Fruit fly (Drosophila melanogaster) whole organism, embryonic: ENCODE results near the gene Arpc3A.

Source experiments
- Bdp1 ChIP-seq: fragments of 200-800 bp; sonication (Bioruptor generic); optimal IDR thresholded peaks from 3 replicates; lab custom pipeline; 2016; ENCODE audit warnings: missing biosample characterization, missing genetic modification characterization
- CG1024 ChIP-seq: fragments of 200-800 bp; sonication (Bioruptor generic); IDR thresholded peaks from 2 replicates; pipeline ENCODE4 v1.3.6; 2022; ENCODE audit warnings: missing biosample characterization, missing genetic modification characterization
- CG10267 ChIP-seq: fragments of 200-800 bp; sonication (Bioruptor generic); optimal IDR thresholded peaks from 2 replicates; lab custom pipeline; 2018; ENCODE audit warnings: missing biosample characterization, mild to moderate bottlenecking, missing genetic modification characterization, moderate library complexity
- CG10654 ChIP-seq: fragments of 200-800 bp; sonication (Bioruptor generic); optimal IDR thresholded peaks from 2 replicates; lab custom pipeline; 2016; ENCODE audit warnings: missing biosample characterization, missing genetic modification characterization
- CG12071 ChIP-seq: fragments of 200-800 bp; sonication (Bioruptor generic); optimal IDR thresholded peaks from 3 replicates; lab custom pipeline; 2018; ENCODE audit warnings: missing biosample characterization, mild to moderate bottlenecking, missing genetic modification characterization
- CG12155 ChIP-seq: fragments of 200-800 bp; sonication (Bioruptor generic); optimal IDR thresholded peaks from 3 replicates; lab custom pipeline; 2016; ENCODE audit warnings: missing biosample characterization, missing genetic modification characterization
- CG13287 ChIP-seq: fragments of 200-800 bp; sonication (Bioruptor generic); IDR thresholded peaks from 2 replicates; pipeline ENCODE4 v1.3.6; 2022; ENCODE audit warnings: missing biosample characterization, missing genetic modification characterization; ENCODE audit not compliant: partially characterized antibody
- CG13424 ChIP-seq: fragments of 200-800 bp; sonication (Bioruptor generic); optimal IDR thresholded peaks from 2 replicates; lab custom pipeline; 2019; ENCODE audit warnings: missing biosample characterization, mild to moderate bottlenecking, missing genetic modification characterization, moderate library complexity
- CG16813 ChIP-seq: fragments of 200-800 bp; sonication (Bioruptor generic); IDR thresholded peaks from 3 replicates; pipeline ENCODE4 v1.3.6; 2022; ENCODE audit warnings: missing biosample characterization, missing genetic modification characterization; ENCODE audit not compliant: partially characterized antibody
- CG18599 ChIP-seq: fragments of 200-800 bp; sonication (Bioruptor generic); optimal IDR thresholded peaks from 3 replicates; lab custom pipeline; 2017; ENCODE audit warnings: missing biosample characterization, missing genetic modification characterization, mild to moderate bottlenecking, moderate library complexity, missing genetic modification reagents
- CG2129 ChIP-seq: fragments of 200-800 bp; sonication (Bioruptor generic); IDR thresholded peaks from 2 replicates; pipeline ENCODE4 v1.3.6; 2022; ENCODE audit warnings: missing biosample characterization, missing genetic modification characterization; ENCODE audit not compliant: partially characterized antibody
- CG2199 ChIP-seq: fragments of 200-800 bp; sonication (Bioruptor generic); IDR thresholded peaks from 3 replicates; pipeline ENCODE4 v1.3.6; 2022; ENCODE audit warnings: missing biosample characterization, missing genetic modification characterization
- CG2889 ChIP-seq: fragments of 200-800 bp; sonication (Bioruptor generic); IDR thresholded peaks from 3 replicates; pipeline ENCODE4 v1.3.6; 2022; ENCODE audit warnings: missing biosample characterization, missing genetic modification characterization
- CG31224 ChIP-seq: fragments of 200-800 bp; sonication (Bioruptor generic); IDR thresholded peaks from 2 replicates; pipeline ENCODE4 v1.3.6; 2022; ENCODE audit warnings: missing biosample characterization, missing genetic modification characterization
- CG32532 ChIP-seq: fragments of 200-800 bp; sonication (Bioruptor generic); IDR thresholded peaks from 2 replicates; pipeline ENCODE4 v1.3.6; 2022; ENCODE audit warnings: missing biosample characterization, missing genetic modification characterization
- CG3407 ChIP-seq: fragments of 200-800 bp; sonication (Bioruptor generic); optimal IDR thresholded peaks from 2 replicates; lab custom pipeline; 2018; ENCODE audit warnings: missing biosample characterization, mild to moderate bottlenecking, missing genetic modification characterization
- CG4424 ChIP-seq: fragments of 200-800 bp; sonication (Bioruptor generic); optimal IDR thresholded peaks from 3 replicates; lab custom pipeline; 2016; ENCODE audit warnings: missing biosample characterization, missing genetic modification characterization
- CG6654 ChIP-seq: fragments of 200-800 bp; sonication (Bioruptor generic); optimal IDR thresholded peaks from 2 replicates; lab custom pipeline; 2017; ENCODE audit warnings: missing biosample characterization, mild to moderate bottlenecking, missing genetic modification characterization
- CG9437 ChIP-seq: fragments of 200-800 bp; sonication (Bioruptor generic); optimal IDR thresholded peaks from 2 replicates; lab custom pipeline; 2018; ENCODE audit warnings: missing biosample characterization, mild to moderate bottlenecking, missing genetic modification characterization
- Dek ChIP-seq: fragments of 200-800 bp; sonication (Bioruptor generic); optimal IDR thresholded peaks from 3 replicates; lab custom pipeline; 2019; ENCODE audit warnings: missing biosample characterization, mild to moderate bottlenecking, missing genetic modification characterization, moderate library complexity
- Dfd ChIP-seq, 2 experiments: fragments of >200 bp; optimal IDR thresholded peaks; 2 replicates each; lab custom pipeline; 2017; ENCODE audit warnings: missing biosample characterization in 2 of 2, missing genetic modification characterization in 2 of 2
- HHEX ChIP-seq: fragments of 200-800 bp; sonication (Bioruptor generic); optimal IDR thresholded peaks from 3 replicates; lab custom pipeline; 2017; ENCODE audit warnings: missing biosample characterization, mild to moderate bottlenecking, missing genetic modification characterization, missing genetic modification reagents
- HLHmδ ChIP-seq: fragments of 200-800 bp; sonication (Bioruptor generic); optimal IDR thresholded peaks from 2 replicates; lab custom pipeline; 2018; ENCODE audit warnings: missing biosample characterization, mild to moderate bottlenecking, missing genetic modification characterization, moderate library complexity
- Hand ChIP-seq: fragments of 200-800 bp; sonication (Bioruptor generic); optimal IDR thresholded peaks from 2 replicates; lab custom pipeline; 2017; ENCODE audit warnings: mild to moderate bottlenecking, missing biosample characterization, missing genetic modification reagents, missing genetic modification characterization
- Hr78 ChIP-seq, 2 experiments: fragments of 200-800 bp in 1 of 2; fragments of >200 bp in 1 of 2; sonication (Bioruptor generic) in 1 of 2; optimal IDR thresholded peaks; 2 replicates each; lab custom pipeline; 2017 to 2019; ENCODE audit warnings: missing biosample characterization in 2 of 2, missing genetic modification characterization in 2 of 2, mild to moderate bottlenecking in 1 of 2, moderate library complexity in 1 of 2
- Lhr ChIP-seq: fragments of 200-800 bp; sonication (Bioruptor generic); optimal IDR thresholded peaks from 3 replicates; lab custom pipeline; 2017; ENCODE audit warnings: mild to moderate bottlenecking, missing biosample characterization, missing genetic modification reagents, missing genetic modification characterization
- Med ChIP-seq: fragments of 200-800 bp; sonication (Bioruptor generic); peaks from one replicate; lab custom pipeline; 2016; ENCODE audit warnings: missing biosample characterization, missing genetic modification characterization, mild to moderate bottlenecking, inconsistent platforms, moderate library complexity
- Meics ChIP-seq: fragments of 200-800 bp; sonication (Bioruptor generic); optimal IDR thresholded peaks from 2 replicates; lab custom pipeline; 2017; ENCODE audit warnings: missing biosample characterization, mild to moderate bottlenecking, missing genetic modification characterization
- Rfx ChIP-seq: fragments of 200-800 bp; sonication (Bioruptor generic); IDR thresholded peaks from 2 replicates; pipeline ENCODE4 v1.3.6; 2022; ENCODE audit warnings: missing biosample characterization, missing genetic modification characterization
- Sox102F ChIP-seq: fragments of 200-800 bp; sonication (Bioruptor generic); optimal IDR thresholded peaks from 2 replicates; lab custom pipeline; 2018; ENCODE audit warnings: missing biosample characterization, mild to moderate bottlenecking, missing genetic modification characterization, moderate library complexity
- Spps ChIP-seq: fragments of 200-800 bp; sonication (Bioruptor generic); optimal IDR thresholded peaks from 2 replicates; lab custom pipeline; 2018; ENCODE audit warnings: missing biosample characterization, mild to moderate bottlenecking, missing genetic modification characterization
- Xrp1 ChIP-seq: fragments of 200-800 bp; sonication (Bioruptor generic); IDR thresholded peaks from 2 replicates; pipeline ENCODE4 v1.3.6; 2022; ENCODE audit warnings: missing biosample characterization, missing genetic modification characterization
- ase ChIP-seq: fragments of 200-800 bp; sonication (Bioruptor generic); IDR thresholded peaks from 3 replicates; pipeline ENCODE4 v1.3.6; 2022; ENCODE audit warnings: missing biosample characterization, missing genetic modification characterization
- bsh ChIP-seq, 2 experiments: fragments of 200-800 bp; sonication (Bioruptor generic); optimal IDR thresholded peaks; 2 replicates each; lab custom pipeline; 2017 to 2018; ENCODE audit warnings: mild to moderate bottlenecking in 2 of 2, missing biosample characterization in 2 of 2, missing genetic modification characterization in 2 of 2, moderate library complexity in 1 of 2
- cad ChIP-seq: fragments of >200 bp; optimal IDR thresholded peaks from 2 replicates; lab custom pipeline; 2017; ENCODE audit warnings: missing biosample characterization, missing genetic modification characterization
- caup ChIP-seq: fragments of 200-800 bp; sonication (Bioruptor generic); optimal IDR thresholded peaks from 3 replicates; lab custom pipeline; 2017; ENCODE audit warnings: missing biosample characterization, mild to moderate bottlenecking, missing genetic modification characterization, moderate library complexity; ENCODE audit not compliant: severe bottlenecking
- fd3F ChIP-seq: fragments of 200-800 bp; sonication (Bioruptor generic); optimal IDR thresholded peaks from 2 replicates; lab custom pipeline; 2018; ENCODE audit warnings: missing biosample characterization, mild to moderate bottlenecking, missing genetic modification characterization, moderate library complexity
- fd64A ChIP-seq: fragments of 200-800 bp; sonication (Bioruptor generic); optimal IDR thresholded peaks from 3 replicates; lab custom pipeline; 2018; ENCODE audit warnings: missing biosample characterization, mild to moderate bottlenecking, missing genetic modification characterization
- ftz-f1 ChIP-seq: fragments of 200-800 bp; sonication (Bioruptor generic); optimal IDR thresholded peaks from 2 replicates; lab custom pipeline; 2016; ENCODE audit warnings: missing biosample characterization, missing genetic modification characterization
- gfzf ChIP-seq: fragments of 200-800 bp; sonication (Bioruptor generic); optimal IDR thresholded peaks from 2 replicates; lab custom pipeline; 2016; ENCODE audit warnings: missing biosample characterization, mild to moderate bottlenecking, missing genetic modification characterization, moderate library complexity
- hbn ChIP-seq: fragments of 200-800 bp; sonication (Bioruptor generic); IDR thresholded peaks from 2 replicates; pipeline ENCODE4 v1.3.6; 2022; ENCODE audit warnings: missing biosample characterization, missing genetic modification characterization; ENCODE audit not compliant: partially characterized antibody
- jigr1 ChIP-seq: fragments of 200-800 bp; sonication (Bioruptor generic); IDR thresholded peaks from 3 replicates; pipeline ENCODE4 v1.3.6; 2022; ENCODE audit warnings: missing biosample characterization, missing genetic modification characterization
- lilli ChIP-seq: fragments of 200-800 bp; sonication (Bioruptor generic); optimal IDR thresholded peaks from 3 replicates; lab custom pipeline; 2016; ENCODE audit warnings: missing biosample characterization, missing genetic modification characterization
- nerfin-1 ChIP-seq: fragments of 200-800 bp; sonication (Bioruptor generic); optimal IDR thresholded peaks from 3 replicates; lab custom pipeline; 2019; ENCODE audit warnings: missing biosample characterization, mild to moderate bottlenecking, missing genetic modification characterization, moderate library complexity
- pb ChIP-seq: fragments of 200-800 bp; sonication (Bioruptor generic); optimal IDR thresholded peaks from 3 replicates; lab custom pipeline; 2016; ENCODE audit warnings: missing biosample characterization, missing genetic modification characterization
- phol ChIP-seq: fragments of 200-800 bp; sonication (Bioruptor generic); optimal IDR thresholded peaks from 3 replicates; lab custom pipeline; 2018; ENCODE audit warnings: missing biosample characterization, mild to moderate bottlenecking, missing genetic modification characterization, moderate library complexity
- stwl ChIP-seq: fragments of 200-800 bp; sonication (Bioruptor generic); optimal IDR thresholded peaks from 3 replicates; lab custom pipeline; 2018; ENCODE audit warnings: missing biosample characterization, mild to moderate bottlenecking, missing genetic modification characterization, moderate library complexity
- tio ChIP-seq: fragments of 200-800 bp; sonication (Bioruptor generic); optimal IDR thresholded peaks from 2 replicates; lab custom pipeline; 2017; ENCODE audit warnings: missing biosample characterization, missing genetic modification characterization, inconsistent platforms
- toy ChIP-seq: fragments of 200-800 bp; sonication (Bioruptor generic); IDR thresholded peaks from 2 replicates; pipeline ENCODE4 v1.3.6; 2022; ENCODE audit warnings: missing biosample characterization, missing genetic modification characterization
- unc-4 ChIP-seq: fragments of 200-800 bp; sonication (Bioruptor generic); IDR thresholded peaks from 2 replicates; pipeline ENCODE4 v1.3.6; 2022; ENCODE audit warnings: missing biosample characterization, missing genetic modification characterization; ENCODE audit not compliant: partially characterized antibody

Arpc3A gene

dm6 chr3R:15792427-15792826 lies 42.0 kb upstream of the Arpc3A start, which contains the start of gene Acyp2 (continued):
- TF ChIP-seq CG32532 (GFP tag; lab: Robert Waterston, UW) (peak; percentile 41; the same call in 1 of the 2 replicates), lilli (GFP tag; lab: Kevin White, UChicago) (peak; percentile 54), fd3F (GFP tag; lab: Kevin White, UChicago) (no peak), CG12155 (peak; percentile 50), CG4424 (peak; percentile 14), unc-4 (GFP tag; lab: Robert Waterston, UW) (peak; percentile 56; the same call in 1 of the 2 replicates), CG1024 (GFP tag; lab: Robert Waterston, UW) (no peak), cad (GFP tag; lab: Kevin White, UChicago) (no peak), CG2199 (GFP tag; lab: Robert Waterston, UW) (peak; percentile 75; the same call in 2 of the 3 replicates), tio (GFP tag; lab: Kevin White, UChicago) (no peak), Rfx (peak; percentile 74), CG13424 (tag; lab: Kevin White, UChicago) (peak; percentile 16), CG10267 (tag; lab: Kevin White, UChicago) (peak; percentile 44), fd64A (GFP tag; lab: Kevin White, UChicago) (no peak), CG9437 (GFP tag; lab: Kevin White, UChicago) (no peak), bsh (GFP tag; optimal IDR thresholded peaks at IDR 0.05; lab: Kevin White, UChicago) (no peak), Bdp1 (GFP tag; lab: Kevin White, UChicago) (peak; percentile 17), HHEX (GFP tag; lab: Kevin White, UChicago) (no peak), jigr1 (GFP tag; lab: Robert Waterston, UW) (no peak), caup (GFP tag; lab: Kevin White, UChicago) (peak; percentile 36), Dfd (GFP tag; optimal IDR thresholded peaks at IDR 0.05; lab: Kevin White, UChicago) (no peak), CG2129 (GFP tag; lab: Robert Waterston, UW) (no peak), Lhr (GFP tag; lab: Kevin White, UChicago) (peak; percentile 93), CG10654 (GFP tag; lab: Kevin White, UChicago) (no peak), gfzf (peak; percentile 53), pb (no peak), stwl (tag; lab: Kevin White, UChicago) (peak; percentile 79), Hand (GFP tag; lab: Kevin White, UChicago) (no peak), ftz-f1 (no peak), Med (peak; percentile 89), CG2889 (no peak), CG6654 (no peak), CG18599 (GFP tag; lab: Kevin White, UChicago) (no peak), toy (no peak), Xrp1 (GFP tag; lab: Robert Waterston, UW) (no peak), CG3407 (GFP tag; lab: Kevin White, UChicago) (no peak), HLHmδ (GFP tag; lab: Kevin White, UChicago) (no peak), CG16813 (peak; percentile 53; the same call in 2 of the 3 replicates), Dek (tag; lab: Kevin White, UChicago) (no peak), hbn (GFP tag; lab: Robert Waterston, UW) (peak; percentile 48; the same call in 1 of the 2 replicates), phol (tag; lab: Kevin White, UChicago) (peak; percentile 40), Meics (GFP tag; lab: Kevin White, UChicago) (no peak), nerfin-1 (tag; lab: Kevin White, UChicago) (no peak), CG12071 (GFP tag; lab: Kevin White, UChicago) (no peak), Sox102F (GFP tag; lab: Kevin White, UChicago) (no peak), Spps (tag; lab: Kevin White, UChicago) (no peak), CG13287 (peak; percentile 71), CG31224 (no peak), Hr78 (GFP tag; optimal IDR thresholded peaks at IDR 0.05; lab: Kevin White, UChicago) (no peak), ase (GFP tag; lab: Robert Waterston, UW) (no peak)
